Worm (Caenorhabditis elegans) whole organism, L4 larva: ENCODE results near the gene F15G9.1.

Source experiments
- ama-1 ChIP-seq: fragments of 150-350 bp; optimal IDR thresholded peaks from 2 replicates; lab custom pipeline; 2014; ENCODE audit warnings: inconsistent platforms, mixed read lengths
- hmg-1.1 ChIP-seq: fragments of 200-800 bp; sonication (Bioruptor generic); IDR thresholded peaks from 2 replicates; pipeline ENCODE4 v1.3.6; 2022; ENCODE audit warnings: missing genetic modification reagents, missing genetic modification characterization, missing compliant biosample characterization
- lin-29 ChIP-seq: fragments of 200-800 bp; sonication (Bioruptor generic); IDR thresholded peaks from 2 replicates; pipeline ENCODE4 v1.3.6; 2022; ENCODE audit warnings: missing genetic modification reagents, missing genetic modification characterization, missing compliant biosample characterization
- lin-39 ChIP-seq: fragments of 150-350 bp; optimal IDR thresholded peaks from 2 replicates; lab custom pipeline; 2014; ENCODE audit warnings: missing biosample characterization, missing genetic modification reagents, missing genetic modification characterization
- mxl-2 ChIP-seq: fragments of 200-800 bp; sonication (Bioruptor generic); conservative IDR thresholded peaks from 2 replicates; pipeline ENCODE4 v1.3.6; 2022; ENCODE audit warnings: missing genetic modification reagents, missing genetic modification characterization, missing compliant biosample characterization

ce11 chrX:9667391-9667790 is 38.8 kb upstream of the F15G9.1 start:
- no peak for TF ChIP-seq lin-39 (tag; lab: Kevin White, UChicago)
- no peak for TF ChIP-seq hmg-1.1 (GFP tag; lab: Robert Waterston, UW)
- no peak for TF ChIP-seq mxl-2 (GFP tag; lab: Robert Waterston, UW)
- no peak for TF ChIP-seq lin-29 (GFP tag; lab: Robert Waterston, UW)
- TF ChIP-seq ama-1 (lab: Kevin White, UChicago): no peak
